Worm (Caenorhabditis elegans) whole organism, late embryonic: ENCODE results near the gene C46C11.4.

Experiments
- C38D4.7 ChIP-seq: fragments of 200-800 bp; sonication (Bioruptor generic); optimal IDR thresholded peaks from 2 replicates; lab custom pipeline; 2018; ENCODE audit warnings: mild to moderate bottlenecking, missing genetic modification characterization, moderate library complexity, missing compliant biosample characterization
- F13H6.1 ChIP-seq: sonication (generic microtip); optimal IDR thresholded peaks from 2 replicates; lab custom pipeline; 2016; ENCODE audit warnings: missing genetic modification characterization, missing compliant biosample characterization
- K02D7.2 ChIP-seq: sonication (generic microtip); optimal IDR thresholded peaks from 2 replicates; lab custom pipeline; 2017; ENCODE audit warnings: mild to moderate bottlenecking, missing genetic modification characterization, missing compliant biosample characterization
- T23F11.4 ChIP-seq: fragments of 200-800 bp; sonication (Bioruptor generic); optimal IDR thresholded peaks from 2 replicates; lab custom pipeline; 2018; ENCODE audit warnings: mild to moderate bottlenecking, missing genetic modification characterization, missing compliant biosample characterization
- Y22D7AL.16 ChIP-seq: sonication (generic microtip); optimal IDR thresholded peaks from 2 replicates; lab custom pipeline; 2016; ENCODE audit warnings: missing genetic modification characterization, missing compliant biosample characterization
- ahr-1 ChIP-seq: sonication (generic microtip); optimal IDR thresholded peaks from 2 replicates; lab custom pipeline; 2016; ENCODE audit warnings: missing genetic modification characterization, missing compliant biosample characterization
- ama-1 ChIP-seq: fragments of 150-350 bp; optimal IDR thresholded peaks from 2 replicates; lab custom pipeline; 2014
- ceh-24 ChIP-seq: sonication (generic microtip); optimal IDR thresholded peaks from 2 replicates; lab custom pipeline; 2016; ENCODE audit warnings: mild to moderate bottlenecking, missing genetic modification characterization, missing compliant biosample characterization
- ceh-45 ChIP-seq: fragments of 200-800 bp; sonication (Bioruptor generic); IDR thresholded peaks from 2 replicates; pipeline ENCODE4 v1.3.6; 2022; ENCODE audit warnings: missing genetic modification reagents, missing genetic modification characterization, missing compliant biosample characterization
- ceh-6 ChIP-seq: fragments of 200-800 bp; sonication (Bioruptor generic); optimal IDR thresholded peaks from 2 replicates; lab custom pipeline; 2018; ENCODE audit warnings: mild to moderate bottlenecking, missing genetic modification characterization, missing compliant biosample characterization
- elt-4 ChIP-seq: sonication (generic microtip); optimal IDR thresholded peaks from 2 replicates; lab custom pipeline; 2016; ENCODE audit warnings: missing genetic modification characterization, missing compliant biosample characterization
- ets-4 ChIP-seq: sonication (generic microtip); optimal IDR thresholded peaks from 2 replicates; lab custom pipeline; 2016; ENCODE audit warnings: missing genetic modification characterization, missing compliant biosample characterization
- eyg-1 ChIP-seq: sonication (generic microtip); optimal IDR thresholded peaks from 2 replicates; lab custom pipeline; 2016; ENCODE audit warnings: missing genotype, missing genetic modification characterization, missing compliant biosample characterization
- fkh-6 ChIP-seq: sonication (generic microtip); optimal IDR thresholded peaks from 2 replicates; lab custom pipeline; 2016; ENCODE audit warnings: missing genetic modification characterization, missing compliant biosample characterization
- hlh-13 ChIP-seq: fragments of 200-800 bp; sonication (Bioruptor generic); optimal IDR thresholded peaks from 2 replicates; lab custom pipeline; 2018; ENCODE audit warnings: mild to moderate bottlenecking, missing genetic modification characterization, missing compliant biosample characterization
- nfya-1 ChIP-seq: sonication (generic microtip); optimal IDR thresholded peaks from 2 replicates; lab custom pipeline; 2017; ENCODE audit warnings: missing genetic modification characterization, mild to moderate bottlenecking, missing compliant biosample characterization, antibody characterized with exemption, moderate library complexity
- odd-2 ChIP-seq: sonication (generic microtip); optimal IDR thresholded peaks from 2 replicates; lab custom pipeline; 2017; ENCODE audit warnings: antibody characterized with exemption, mild to moderate bottlenecking, missing genetic modification characterization, missing compliant biosample characterization
- pat-9 ChIP-seq: fragments of 200-800 bp; sonication (Bioruptor generic); optimal IDR thresholded peaks from 2 replicates; lab custom pipeline; 2018; ENCODE audit warnings: mild to moderate bottlenecking, missing genetic modification characterization, moderate library complexity, missing compliant biosample characterization
- ref-2 ChIP-seq: sonication (generic microtip); optimal IDR thresholded peaks from 2 replicates; lab custom pipeline; 2016; ENCODE audit warnings: missing genetic modification characterization, missing compliant biosample characterization
- sdc-2 ChIP-seq: sonication (generic microtip); optimal IDR thresholded peaks from 2 replicates; lab custom pipeline; 2016; ENCODE audit warnings: missing genotype, missing genetic modification characterization, missing compliant biosample characterization
- tbx-2 ChIP-seq: sonication (generic microtip); optimal IDR thresholded peaks from 2 replicates; lab custom pipeline; 2016; ENCODE audit warnings: missing genetic modification characterization, missing compliant biosample characterization
- unc-42 ChIP-seq: sonication (generic microtip); optimal IDR thresholded peaks from 2 replicates; lab custom pipeline; 2016; ENCODE audit warnings: missing genotype, missing genetic modification characterization, missing compliant biosample characterization
- zip-5 ChIP-seq: sonication (generic microtip); optimal IDR thresholded peaks from 2 replicates; lab custom pipeline; 2016; ENCODE audit warnings: missing genetic modification characterization, missing compliant biosample characterization

Gene C46C11.4

DNA sequence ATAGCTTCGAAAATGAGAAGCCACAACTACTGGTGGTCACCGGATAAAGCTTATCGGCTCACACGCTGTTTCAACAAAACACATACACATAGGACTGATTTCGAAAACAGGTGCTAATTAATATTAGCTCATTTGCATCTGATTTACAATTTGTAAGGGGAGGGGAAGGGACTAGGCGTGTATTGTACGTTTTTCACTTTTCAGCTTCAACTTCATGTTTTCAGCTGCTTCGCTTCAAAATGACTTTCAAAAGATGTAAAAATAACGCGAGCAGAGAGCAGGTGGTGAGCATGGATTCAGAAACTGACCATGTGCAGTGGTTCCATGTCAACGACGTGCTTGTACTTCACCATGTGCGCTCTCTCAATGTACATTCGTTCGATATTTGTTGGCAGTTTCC is 46.0 kb downstream of the C46C11.4 start:
- TF ChIP-seq Y22D7AL.16 (tag; lab: Kevin White, UChicago) (no peak), sdc-2 (no peak), unc-42 (no peak), nfya-1 (tag; lab: Kevin White, UChicago) (no peak), T23F11.4 (GFP tag; lab: Kevin White, UChicago) (no peak), eyg-1 (tag; lab: Kevin White, UChicago) (no peak)

DNA sequence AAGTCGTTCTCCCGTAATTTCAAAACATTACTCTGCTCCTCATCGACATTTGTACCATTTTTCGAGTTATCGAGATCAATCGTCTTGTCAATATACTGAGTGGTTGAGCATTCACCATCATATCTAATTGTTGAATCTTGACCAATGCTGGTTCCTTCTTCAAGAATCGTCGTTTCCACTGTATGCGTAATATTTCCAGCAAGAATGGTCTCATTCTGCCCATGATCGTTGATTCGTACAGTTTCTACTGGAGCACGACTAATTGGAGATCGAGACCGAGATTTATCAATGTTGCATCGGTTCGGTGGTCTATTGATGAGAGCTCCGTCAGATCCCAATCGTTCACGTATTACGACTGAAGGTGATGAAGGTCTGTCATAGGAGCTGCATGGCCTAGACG is 47.5 kb downstream of the C46C11.4 start:
- TF ChIP-seq zip-5 (tag; lab: Kevin White, UChicago) = no peak
- no peak for TF ChIP-seq elt-4 (tag; lab: Kevin White, UChicago)
- no peak for TF ChIP-seq ceh-45 (GFP tag; lab: Robert Waterston, UW)
- TF ChIP-seq fkh-6 (tag; lab: Kevin White, UChicago) = no peak
- TF ChIP-seq unc-42 = no peak
- TF ChIP-seq K02D7.2 = no peak
- TF ChIP-seq ahr-1 (tag; lab: Kevin White, UChicago) = no peak
- TF ChIP-seq hlh-13 (GFP tag; lab: Kevin White, UChicago) = no peak
- no peak for TF ChIP-seq ceh-24
- no peak for TF ChIP-seq ceh-6 (GFP tag; lab: Kevin White, UChicago)
- TF ChIP-seq pat-9 (tag; lab: Kevin White, UChicago) = no peak
- no peak for TF ChIP-seq tbx-2
- no peak for TF ChIP-seq ama-1 (lab: Kevin White, UChicago)
- no peak for TF ChIP-seq C38D4.7 (GFP tag; lab: Kevin White, UChicago)
- no peak for TF ChIP-seq ref-2 (tag; lab: Kevin White, UChicago)
- TF ChIP-seq Y22D7AL.16 (tag; lab: Kevin White, UChicago) = no peak

DNA sequence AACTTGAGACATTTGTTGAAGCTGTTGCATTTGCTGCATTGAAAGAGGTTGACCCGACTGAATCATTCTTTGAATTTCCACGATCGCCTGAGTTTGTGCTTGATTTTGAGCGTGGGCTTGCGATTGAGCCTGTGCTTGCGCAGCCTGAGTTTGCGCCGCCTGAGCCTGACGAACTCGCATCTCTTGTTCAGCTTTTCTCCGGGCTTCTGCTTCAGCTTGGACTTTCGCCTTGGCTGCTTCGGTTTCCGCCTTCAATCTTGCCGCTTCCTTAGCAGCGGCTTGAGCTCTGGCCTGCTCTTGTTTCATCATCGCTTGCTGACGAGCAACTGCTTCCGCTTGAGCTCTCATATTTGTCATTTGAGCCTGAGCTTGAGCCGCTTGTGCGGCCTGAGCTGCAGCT is 49.6 kb downstream of the C46C11.4 start:
- TF ChIP-seq odd-2 (tag; lab: Kevin White, UChicago) (no peak), ets-4 (no peak), hlh-13 (GFP tag; lab: Kevin White, UChicago) (no peak), F13H6.1 (tag; lab: Kevin White, UChicago) (no peak)
